Fruit fly (Drosophila melanogaster) whole organism, embryonic: ENCODE data around the gene CG6012.

Source experiments
- Aef1 ChIP-seq: fragments of 200-800 bp; sonication (Bioruptor generic); IDR thresholded peaks from 3 replicates; pipeline ENCODE4 v1.3.6; 2022; ENCODE audit warnings: missing biosample characterization, missing genetic modification characterization
- BtbVII ChIP-seq: fragments of 200-800 bp; sonication (Bioruptor generic); optimal IDR thresholded peaks from 3 replicates; lab custom pipeline; 2017; ENCODE audit warnings: missing biosample characterization, mild to moderate bottlenecking, missing genetic modification characterization
- CG10462 ChIP-seq: fragments of 200-800 bp; sonication (Bioruptor generic); optimal IDR thresholded peaks from 2 replicates; lab custom pipeline; 2016; ENCODE audit warnings: missing biosample characterization, missing genetic modification characterization
- CG10654 ChIP-seq: fragments of 200-800 bp; sonication (Bioruptor generic); optimal IDR thresholded peaks from 2 replicates; lab custom pipeline; 2016; ENCODE audit warnings: missing biosample characterization, missing genetic modification characterization
- CG11247 ChIP-seq: fragments of 200-800 bp; sonication (Bioruptor generic); IDR thresholded peaks from 2 replicates; pipeline ENCODE4 v1.3.6; 2022; ENCODE audit warnings: missing biosample characterization, missing genetic modification characterization
- CG11456 ChIP-seq: fragments of 200-800 bp; sonication (Bioruptor generic); IDR thresholded peaks from 3 replicates; pipeline ENCODE4 v1.3.6; 2022; ENCODE audit warnings: missing biosample characterization, missing genetic modification characterization
- CG13123 ChIP-seq: fragments of 200-800 bp; sonication (Bioruptor generic); optimal IDR thresholded peaks from 2 replicates; lab custom pipeline; 2016; ENCODE audit warnings: missing biosample characterization, missing genetic modification characterization
- CG14860 ChIP-seq: fragments of 200-800 bp; sonication (Bioruptor generic); IDR thresholded peaks from 3 replicates; pipeline ENCODE4 v1.3.6; 2022; ENCODE audit warnings: missing biosample characterization, missing genetic modification characterization; ENCODE audit not compliant: partially characterized antibody
- CG15011 ChIP-seq: fragments of 200-800 bp; sonication (Bioruptor generic); optimal IDR thresholded peaks from 3 replicates; lab custom pipeline; 2018; ENCODE audit warnings: missing biosample characterization, mild to moderate bottlenecking, missing genetic modification characterization
- CG16815 ChIP-seq: fragments of 200-800 bp; sonication (Bioruptor generic); optimal IDR thresholded peaks from 3 replicates; lab custom pipeline; 2017; ENCODE audit warnings: missing biosample characterization, mild to moderate bottlenecking, missing genetic modification characterization
- CG17328 ChIP-seq: fragments of 200-800 bp; sonication (Bioruptor generic); IDR thresholded peaks from 2 replicates; pipeline ENCODE4 v1.3.6; 2022; ENCODE audit warnings: missing biosample characterization, missing genetic modification characterization
- CG18476 ChIP-seq: fragments of 200-800 bp; sonication (Bioruptor generic); optimal IDR thresholded peaks from 2 replicates; lab custom pipeline; 2016; ENCODE audit warnings: missing biosample characterization, mild to moderate bottlenecking, missing genetic modification characterization
- CG2712 ChIP-seq: fragments of 200-800 bp; optimal IDR thresholded peaks from 3 replicates; lab custom pipeline; 2019; ENCODE audit warnings: missing biosample characterization, mild to moderate bottlenecking, missing genetic modification characterization, moderate library complexity
- CG32772 ChIP-seq: fragments of 200-800 bp; sonication (Bioruptor generic); IDR thresholded peaks from 2 replicates; pipeline ENCODE4 v1.3.6; 2022; ENCODE audit warnings: missing biosample characterization, missing genetic modification characterization
- CG34376 ChIP-seq: fragments of 200-800 bp; sonication (Bioruptor generic); optimal IDR thresholded peaks from 2 replicates; lab custom pipeline; 2018; ENCODE audit warnings: missing biosample characterization, mild to moderate bottlenecking, missing genetic modification characterization
- CG5953 ChIP-seq: fragments of 200-800 bp; sonication (Bioruptor generic); IDR thresholded peaks from 2 replicates; pipeline ENCODE4 v1.3.6; 2022; ENCODE audit warnings: missing biosample characterization, missing genetic modification characterization
- CG6813 ChIP-seq: fragments of 200-800 bp; sonication (Bioruptor generic); optimal IDR thresholded peaks from 2 replicates; lab custom pipeline; 2017; ENCODE audit warnings: missing biosample characterization, missing genetic modification characterization, mild to moderate bottlenecking, moderate library complexity, missing genetic modification reagents
- CG7271 ChIP-seq: fragments of 200-800 bp; sonication (Bioruptor generic); optimal IDR thresholded peaks from 2 replicates; lab custom pipeline; 2018; ENCODE audit warnings: missing biosample characterization, mild to moderate bottlenecking, missing genetic modification characterization, moderate library complexity
- CG7556 ChIP-seq: fragments of 200-800 bp; sonication (Bioruptor generic); optimal IDR thresholded peaks from 2 replicates; lab custom pipeline; 2017; ENCODE audit warnings: missing biosample characterization, mild to moderate bottlenecking, missing genetic modification characterization
- CG7839 ChIP-seq: fragments of 200-800 bp; sonication (Bioruptor generic); optimal IDR thresholded peaks from 3 replicates; lab custom pipeline; 2018; ENCODE audit warnings: missing biosample characterization, mild to moderate bottlenecking, missing genetic modification characterization, moderate library complexity
- CG8290 ChIP-seq, 3 experiments: fragments of 200-800 bp; sonication (Bioruptor generic); optimal IDR thresholded peaks; 2 replicates each; lab custom pipeline; 2016 to 2019; ENCODE audit warnings: missing biosample characterization in 3 of 3, missing genetic modification characterization in 3 of 3, mild to moderate bottlenecking in 2 of 3, moderate library complexity in 1 of 3
- CTCF ChIP-seq: fragments of 200-800 bp; sonication (Bioruptor generic); optimal IDR thresholded peaks from 2 replicates; lab custom pipeline; 2017; ENCODE audit warnings: missing biosample characterization, mild to moderate bottlenecking, missing genetic modification characterization, moderate library complexity
- Dip3 ChIP-seq: fragments of 200-800 bp; sonication (Bioruptor generic); optimal IDR thresholded peaks from 3 replicates; lab custom pipeline; 2016; ENCODE audit warnings: missing biosample characterization, missing genetic modification characterization
- Ets97D ChIP-seq: fragments of 200-800 bp; sonication (Bioruptor generic); optimal IDR thresholded peaks from 3 replicates; lab custom pipeline; 2016; ENCODE audit warnings: missing biosample characterization, missing genetic modification characterization
- Hand ChIP-seq: fragments of 200-800 bp; sonication (Bioruptor generic); optimal IDR thresholded peaks from 2 replicates; lab custom pipeline; 2017; ENCODE audit warnings: mild to moderate bottlenecking, missing biosample characterization, missing genetic modification reagents, missing genetic modification characterization
- HmgD ChIP-seq: fragments of 200-800 bp; sonication (Bioruptor generic); optimal IDR thresholded peaks from 3 replicates; lab custom pipeline; 2016; ENCODE audit warnings: missing biosample characterization, missing genetic modification characterization
- HmgZ ChIP-seq: fragments of 200-800 bp; sonication (Bioruptor generic); optimal IDR thresholded peaks from 2 replicates; lab custom pipeline; 2018; ENCODE audit warnings: missing biosample characterization, mild to moderate bottlenecking, missing genetic modification characterization
- Jarid2 ChIP-seq: fragments of 200-800 bp; sonication (Bioruptor generic); optimal IDR thresholded peaks from 3 replicates; lab custom pipeline; 2017; ENCODE audit warnings: mild to moderate bottlenecking, missing biosample characterization, missing genetic modification reagents, missing genetic modification characterization
- Mes4 ChIP-seq: fragments of 200-800 bp; sonication (Bioruptor generic); optimal IDR thresholded peaks from 2 replicates; lab custom pipeline; 2016; ENCODE audit warnings: missing biosample characterization, missing genetic modification characterization
- Stat92E ChIP-seq, 3 experiments: fragments of >200 bp in 2 of 3; fragments of 200-800 bp in 1 of 3; sonication (Bioruptor generic) in 1 of 3; optimal IDR thresholded peaks; 2 replicates each; lab custom pipeline; 2017 to 2019; ENCODE audit warnings: missing biosample characterization in 3 of 3, missing genetic modification characterization in 3 of 3, mild to moderate bottlenecking in 1 of 3, moderate library complexity in 1 of 3
- Xbp1 ChIP-seq: fragments of 200-800 bp; sonication (Bioruptor generic); optimal IDR thresholded peaks from 3 replicates; lab custom pipeline; 2016; ENCODE audit warnings: missing biosample characterization, mild to moderate bottlenecking, missing genetic modification characterization
- abd-A ChIP-seq: fragments of 200-800 bp; sonication (Bioruptor generic); optimal IDR thresholded peaks from 3 replicates; lab custom pipeline; 2019; ENCODE audit warnings: missing biosample characterization, mild to moderate bottlenecking, missing genetic modification characterization, moderate library complexity
- ara ChIP-seq: fragments of 200-800 bp; sonication (Bioruptor generic); IDR thresholded peaks from 2 replicates; pipeline ENCODE4 v1.3.6; 2022; ENCODE audit warnings: missing biosample characterization, missing genetic modification characterization
- cato ChIP-seq: fragments of 200-800 bp; sonication (Bioruptor generic); optimal IDR thresholded peaks from 2 replicates; lab custom pipeline; 2016; ENCODE audit warnings: missing biosample characterization, missing genetic modification characterization, borderline replicate concordance
- caup ChIP-seq: fragments of 200-800 bp; sonication (Bioruptor generic); optimal IDR thresholded peaks from 3 replicates; lab custom pipeline; 2017; ENCODE audit warnings: missing biosample characterization, mild to moderate bottlenecking, missing genetic modification characterization, moderate library complexity; ENCODE audit not compliant: severe bottlenecking
- dysf ChIP-seq: fragments of 200-800 bp; sonication (Bioruptor generic); IDR thresholded peaks from 3 replicates; pipeline ENCODE4 v1.3.6; 2022; ENCODE audit warnings: missing biosample characterization, missing genetic modification characterization
- gsb-n ChIP-seq: fragments of 200-800 bp; sonication (Bioruptor generic); optimal IDR thresholded peaks from 3 replicates; lab custom pipeline; 2018; ENCODE audit warnings: missing biosample characterization, mild to moderate bottlenecking, missing genetic modification characterization
- hkb ChIP-seq, 2 experiments: fragments of 200-800 bp in 1 of 2; fragments of >200 bp in 1 of 2; sonication (Bioruptor generic) in 1 of 2; IDR thresholded peaks in 1 of 2; optimal IDR thresholded peaks in 1 of 2; 2 replicates each; pipeline versions ENCODE4 v1.3.6 to Lab custom; 2017 to 2022; ENCODE audit warnings: missing biosample characterization in 1 of 2, missing genetic modification characterization in 1 of 2
- jing ChIP-seq: fragments of 200-800 bp; sonication (Bioruptor generic); optimal IDR thresholded peaks from 2 replicates; lab custom pipeline; 2018; ENCODE audit warnings: missing biosample characterization, mild to moderate bottlenecking, missing genetic modification characterization
- otp ChIP-seq: fragments of 200-800 bp; sonication (Bioruptor generic); IDR thresholded peaks from 3 replicates; pipeline ENCODE4, ENCODE4 v1.3.6; 2022; ENCODE audit warnings: missing biosample characterization, missing genetic modification characterization
- phol ChIP-seq: fragments of 200-800 bp; sonication (Bioruptor generic); optimal IDR thresholded peaks from 3 replicates; lab custom pipeline; 2018; ENCODE audit warnings: missing biosample characterization, mild to moderate bottlenecking, missing genetic modification characterization, moderate library complexity
- sens-2 ChIP-seq: fragments of 200-800 bp; sonication (Bioruptor generic); IDR thresholded peaks from 2 replicates; pipeline ENCODE4 v1.3.6; 2022; ENCODE audit warnings: missing biosample characterization, missing genetic modification characterization
- sim ChIP-seq: fragments of 200-800 bp; sonication (Bioruptor generic); IDR thresholded peaks from 2 replicates; pipeline ENCODE4 v1.3.6; 2022; ENCODE audit warnings: missing biosample characterization, missing genetic modification characterization
- sob ChIP-seq: fragments of 200-800 bp; sonication (Bioruptor generic); IDR thresholded peaks from 2 replicates; pipeline ENCODE4 v1.3.6; 2022; ENCODE audit warnings: missing biosample characterization, missing genetic modification characterization
- ttk ChIP-seq: fragments of 200-800 bp; sonication (Bioruptor generic); IDR thresholded peaks from 2 replicates; pipeline ENCODE4 v2.1.2; 2022; ENCODE audit warnings: missing biosample characterization, missing genetic modification characterization
- wek ChIP-seq: fragments of 200-800 bp; sonication (Bioruptor generic); optimal IDR thresholded peaks from 3 replicates; lab custom pipeline; 2018; ENCODE audit warnings: missing biosample characterization, mild to moderate bottlenecking, missing genetic modification characterization, moderate library complexity
- wor ChIP-seq: fragments of 200-800 bp; sonication (Bioruptor generic); IDR thresholded peaks from 2 replicates; pipeline ENCODE4 v1.3.6; 2022; ENCODE audit warnings: missing biosample characterization, missing genetic modification characterization

The CG6012 gene

DNA sequence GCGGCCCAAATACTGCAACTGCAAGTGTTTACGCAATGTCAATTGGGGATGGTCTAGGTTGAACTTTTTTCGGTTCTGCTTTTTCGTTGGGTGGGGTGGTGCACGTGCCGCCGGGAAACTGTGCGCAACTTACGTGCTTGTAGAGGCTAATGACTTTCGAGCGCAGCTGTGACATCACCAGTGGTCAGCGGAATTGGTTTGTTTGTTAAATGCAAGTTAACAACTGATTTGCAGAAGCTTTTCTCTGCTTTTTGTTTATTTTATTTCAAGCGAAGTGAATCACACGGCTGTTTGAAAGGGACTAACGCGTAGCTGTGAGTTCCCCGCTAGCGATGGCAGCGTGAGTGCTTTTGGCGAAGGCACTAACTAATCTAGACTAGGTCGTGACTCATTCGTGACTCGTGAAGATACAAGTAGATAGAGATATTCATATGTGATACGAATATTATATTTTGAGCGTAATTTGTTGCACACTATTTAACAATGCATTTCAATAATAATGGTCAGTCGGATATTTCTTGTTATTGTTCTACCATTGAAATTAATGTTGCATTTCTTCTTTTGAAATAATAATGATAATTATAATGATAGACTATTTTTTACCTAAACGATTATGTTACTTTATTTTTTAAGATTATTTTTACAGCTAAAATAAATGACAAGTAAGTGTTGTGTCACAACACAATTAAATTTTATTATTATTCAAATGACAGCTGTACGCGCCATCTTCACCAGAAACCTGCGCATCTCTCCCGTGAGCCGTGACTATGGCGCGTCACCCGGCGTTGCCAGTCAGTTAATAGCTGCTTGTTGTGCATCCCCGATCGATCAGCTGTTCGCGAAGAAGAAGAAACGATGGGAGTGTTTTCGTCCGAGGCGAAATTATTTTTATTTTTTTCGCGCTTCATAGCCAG, 26.6 kb upstream of the CG6012 start, which contains the start of the genes osi and tweek (continued):
- no peak for TF ChIP-seq sens-2 (GFP tag; lab: Robert Waterston, UW)
- TF ChIP-seq otp (GFP tag; lab: Robert Waterston, UW): no peak
- no peak for TF ChIP-seq hkb (optimal IDR thresholded peaks at IDR 0.05; lab: Kevin White, UChicago)
- TF ChIP-seq hkb (GFP tag; IDR thresholded peaks at IDR 0.05; lab: Robert Waterston, UW): no peak
- TF ChIP-seq CG32772: no peak
- no peak for TF ChIP-seq CG15011 (GFP tag; lab: Kevin White, UChicago)
- TF ChIP-seq phol (tag; lab: Kevin White, UChicago): peak; percentile 72
- peak; percentile 60 for TF ChIP-seq Jarid2 (GFP tag; lab: Kevin White, UChicago)
- TF ChIP-seq sim (GFP tag; lab: Robert Waterston, UW): no peak
- peak; percentile 24 for TF ChIP-seq CG10462
- 0 out of 2 replicates have a peak, but pooled peaks have one; percentile 52 for TF ChIP-seq sob (GFP tag; lab: Robert Waterston, UW)
- peak; percentile 28 for TF ChIP-seq CG10654
- TF ChIP-seq ara: no peak
- TF ChIP-seq Mes4 (GFP tag; lab: Kevin White, UChicago): no peak
- TF ChIP-seq CG7839 (tag; lab: Kevin White, UChicago): no peak
- peak; percentile 68; the same call in 2 of the 3 replicates for TF ChIP-seq CG11456 (GFP tag; lab: Robert Waterston, UW)
- TF ChIP-seq BtbVII (GFP tag; lab: Kevin White, UChicago): no peak
- peak; percentile 11 for TF ChIP-seq Dip3 (GFP tag; lab: Kevin White, UChicago)
- TF ChIP-seq CG18476 (GFP tag; lab: Kevin White, UChicago): peak; percentile 35
- TF ChIP-seq CG7556 (GFP tag; lab: Kevin White, UChicago): peak; percentile 69
- TF ChIP-seq Stat92E (GFP tag; optimal IDR thresholded peaks at IDR 0.05; lab: Kevin White, UChicago): no peak
- peak; percentile 67; the same call in 2 of the 3 replicates for TF ChIP-seq CG14860 (GFP tag; lab: Robert Waterston, UW)
- TF ChIP-seq CG34376 (GFP tag; lab: Kevin White, UChicago): peak; percentile 20
- peak; percentile 35 for TF ChIP-seq HmgZ (tag; lab: Kevin White, UChicago)
- TF ChIP-seq CG7271 (tag; lab: Kevin White, UChicago): no peak
- TF ChIP-seq CG5953 (GFP tag; lab: Robert Waterston, UW): no peak
- TF ChIP-seq wek (GFP tag; lab: Kevin White, UChicago): peak; percentile 55
- peak; percentile 52; the same call in 1 of the 3 replicates for TF ChIP-seq dysf (GFP tag; lab: Robert Waterston, UW)
- TF ChIP-seq Hand (GFP tag; lab: Kevin White, UChicago): peak; percentile 2
- TF ChIP-seq Ets97D (GFP tag; lab: Kevin White, UChicago): no peak
- TF ChIP-seq CG17328: 0 out of 2 replicates have a peak, but pooled peaks have one; percentile 8
- no peak for TF ChIP-seq HmgD (GFP tag; lab: Kevin White, UChicago)
- no peak for TF ChIP-seq abd-A (tag; lab: Kevin White, UChicago)
- TF ChIP-seq CG11247 (GFP tag; lab: Robert Waterston, UW): no peak
- TF ChIP-seq cato: peak; percentile 72
- no peak for TF ChIP-seq wor (GFP tag; lab: Robert Waterston, UW)
- TF ChIP-seq jing (GFP tag; lab: Kevin White, UChicago): peak; percentile 29
- TF ChIP-seq CG6813 (GFP tag; lab: Kevin White, UChicago): no peak
- peak; percentile 78 for TF ChIP-seq Xbp1 (GFP tag; lab: Kevin White, UChicago)
- peak; percentile 57; the same call in 2 of the 3 replicates for TF ChIP-seq Aef1 (GFP tag; lab: Robert Waterston, UW)
- TF ChIP-seq gsb-n (tag; lab: Kevin White, UChicago): no peak
- TF ChIP-seq CG16815: peak; percentile 83
- peak; percentile 57 for TF ChIP-seq CG8290 (GFP tag; optimal IDR thresholded peaks at IDR 0.05; lab: Kevin White, UChicago)
- TF ChIP-seq CG8290 (tag; optimal IDR thresholded peaks at IDR 0.05; lab: Kevin White, UChicago): peak in 1 of 2 experiments; percentile 76
- no peak for TF ChIP-seq CG2712 (tag; lab: Kevin White, UChicago)
- TF ChIP-seq caup (GFP tag; lab: Kevin White, UChicago): peak; percentile 27
- TF ChIP-seq ttk (GFP tag; lab: Robert Waterston, UW): peak; percentile 59
- no peak for TF ChIP-seq CTCF (GFP tag; lab: Kevin White, UChicago)
- TF ChIP-seq CG13123 (GFP tag; lab: Kevin White, UChicago): peak; percentile 5
